Fruit fly (Drosophila melanogaster) whole organism, embryonic: ENCODE results near the gene Girdin.

Source experiments
- ATbp ChIP-seq: fragments of 200-800 bp; sonication (Bioruptor generic); optimal IDR thresholded peaks from 2 replicates; lab custom pipeline; 2017; ENCODE audit warnings: missing biosample characterization, mild to moderate bottlenecking, missing genetic modification characterization, missing genetic modification reagents
- Bdp1 ChIP-seq: fragments of 200-800 bp; sonication (Bioruptor generic); optimal IDR thresholded peaks from 3 replicates; lab custom pipeline; 2016; ENCODE audit warnings: missing biosample characterization, missing genetic modification characterization
- CG10431 ChIP-seq: fragments of 200-800 bp; sonication (Bioruptor generic); optimal IDR thresholded peaks from 3 replicates; lab custom pipeline; 2018; ENCODE audit warnings: missing biosample characterization, mild to moderate bottlenecking, missing genetic modification characterization
- CG11723 ChIP-seq: fragments of 200-800 bp; sonication (Bioruptor generic); optimal IDR thresholded peaks from 2 replicates; lab custom pipeline; 2017; ENCODE audit warnings: missing biosample characterization, mild to moderate bottlenecking, missing genetic modification characterization
- CG12299 ChIP-seq: fragments of 200-800 bp; sonication (Bioruptor generic); optimal IDR thresholded peaks from 2 replicates; lab custom pipeline; 2018; ENCODE audit warnings: missing biosample characterization, mild to moderate bottlenecking, missing genetic modification characterization
- CG12942 ChIP-seq: fragments of 200-800 bp; sonication (Bioruptor generic); optimal IDR thresholded peaks from 3 replicates; lab custom pipeline; 2016; ENCODE audit warnings: missing biosample characterization, missing genetic modification characterization
- CG13287 ChIP-seq: fragments of 200-800 bp; sonication (Bioruptor generic); IDR thresholded peaks from 2 replicates; pipeline ENCODE4 v1.3.6; 2022; ENCODE audit warnings: missing biosample characterization, missing genetic modification characterization; ENCODE audit not compliant: partially characterized antibody
- CG1647 ChIP-seq: fragments of 200-800 bp; sonication (Bioruptor generic); optimal IDR thresholded peaks from 3 replicates; lab custom pipeline; 2016; ENCODE audit warnings: missing biosample characterization, missing genetic modification characterization
- CG16815 ChIP-seq: fragments of 200-800 bp; sonication (Bioruptor generic); optimal IDR thresholded peaks from 3 replicates; lab custom pipeline; 2017; ENCODE audit warnings: missing biosample characterization, mild to moderate bottlenecking, missing genetic modification characterization
- CG17328 ChIP-seq: fragments of 200-800 bp; sonication (Bioruptor generic); IDR thresholded peaks from 2 replicates; pipeline ENCODE4 v1.3.6; 2022; ENCODE audit warnings: missing biosample characterization, missing genetic modification characterization
- CG17385 ChIP-seq: fragments of 200-800 bp; sonication (Bioruptor generic); optimal IDR thresholded peaks from 3 replicates; lab custom pipeline; 2018; ENCODE audit warnings: missing biosample characterization, mild to moderate bottlenecking, missing genetic modification characterization
- CG2129 ChIP-seq: fragments of 200-800 bp; sonication (Bioruptor generic); IDR thresholded peaks from 2 replicates; pipeline ENCODE4 v1.3.6; 2022; ENCODE audit warnings: missing biosample characterization, missing genetic modification characterization; ENCODE audit not compliant: partially characterized antibody
- CG2889 ChIP-seq: fragments of 200-800 bp; sonication (Bioruptor generic); IDR thresholded peaks from 3 replicates; pipeline ENCODE4 v1.3.6; 2022; ENCODE audit warnings: missing biosample characterization, missing genetic modification characterization
- CG31388 ChIP-seq: fragments of 200-800 bp; sonication (Bioruptor generic); optimal IDR thresholded peaks from 2 replicates; lab custom pipeline; 2016; ENCODE audit warnings: missing biosample characterization, missing genetic modification characterization
- CG4328 ChIP-seq: fragments of 200-800 bp; sonication (Bioruptor generic); optimal IDR thresholded peaks from 3 replicates; lab custom pipeline; 2017; ENCODE audit warnings: missing biosample characterization, missing genetic modification reagents, missing genetic modification characterization
- CG4404 ChIP-seq: fragments of 200-800 bp; sonication (Bioruptor generic); IDR thresholded peaks from 2 replicates; pipeline ENCODE4 v1.3.6; 2022; ENCODE audit warnings: missing biosample characterization, missing genetic modification characterization
- CG4617 ChIP-seq: fragments of 200-800 bp; sonication (Bioruptor generic); optimal IDR thresholded peaks from 3 replicates; lab custom pipeline; 2016; ENCODE audit warnings: missing biosample characterization, missing genetic modification characterization, borderline replicate concordance
- CG4707 ChIP-seq: fragments of 200-800 bp; sonication (Bioruptor generic); optimal IDR thresholded peaks from 2 replicates; lab custom pipeline; 2018; ENCODE audit warnings: missing biosample characterization, mild to moderate bottlenecking, missing genetic modification characterization, moderate library complexity
- CG7987 ChIP-seq: fragments of 200-800 bp; sonication (Bioruptor generic); optimal IDR thresholded peaks from 2 replicates; lab custom pipeline; 2018; ENCODE audit warnings: missing biosample characterization, mild to moderate bottlenecking, missing genetic modification characterization, moderate library complexity
- Dad ChIP-seq: fragments of 200-800 bp; sonication (Bioruptor generic); optimal IDR thresholded peaks from 3 replicates; lab custom pipeline; 2016; ENCODE audit warnings: missing biosample characterization, missing genetic modification characterization
- E2f1 ChIP-seq: fragments of 200-800 bp; sonication (Bioruptor generic); IDR thresholded peaks from 2 replicates; pipeline ENCODE4 v1.3.6; 2022; ENCODE audit warnings: missing biosample characterization, missing genetic modification characterization
- Fer1 ChIP-seq: fragments of 200-800 bp; sonication (Bioruptor generic); optimal IDR thresholded peaks from 2 replicates; lab custom pipeline; 2017; ENCODE audit warnings: missing biosample characterization, mild to moderate bottlenecking, missing genetic modification characterization
- Hr51 ChIP-seq, 2 experiments: fragments of 200-800 bp; sonication (Bioruptor generic); optimal IDR thresholded peaks; 2 replicates in 1 of 2; 3 replicates in 1 of 2; lab custom pipeline; 2016 to 2018; ENCODE audit warnings: missing biosample characterization in 2 of 2, missing genetic modification characterization in 2 of 2, mild to moderate bottlenecking in 1 of 2, moderate library complexity in 1 of 2
- Mad ChIP-seq: fragments of 200-800 bp; sonication (Bioruptor generic); optimal IDR thresholded peaks from 2 replicates; lab custom pipeline; 2016; ENCODE audit warnings: missing biosample characterization, missing genetic modification characterization
- Oli ChIP-seq: fragments of 200-800 bp; sonication (Bioruptor generic); optimal IDR thresholded peaks from 2 replicates; lab custom pipeline; 2018; ENCODE audit warnings: missing biosample characterization, mild to moderate bottlenecking, missing genetic modification characterization, moderate library complexity
- Poxn ChIP-seq: fragments of 200-800 bp; sonication (Bioruptor generic); IDR thresholded peaks from 2 replicates; pipeline ENCODE4 v1.3.6; 2022; ENCODE audit warnings: missing biosample characterization, missing genetic modification characterization
- Xbp1 ChIP-seq: fragments of 200-800 bp; sonication (Bioruptor generic); optimal IDR thresholded peaks from 3 replicates; lab custom pipeline; 2016; ENCODE audit warnings: missing biosample characterization, mild to moderate bottlenecking, missing genetic modification characterization
- ara ChIP-seq: fragments of 200-800 bp; sonication (Bioruptor generic); IDR thresholded peaks from 2 replicates; pipeline ENCODE4 v1.3.6; 2022; ENCODE audit warnings: missing biosample characterization, missing genetic modification characterization
- bab2 ChIP-seq: fragments of 200-800 bp; sonication (Bioruptor generic); optimal IDR thresholded peaks from 2 replicates; lab custom pipeline; 2016; ENCODE audit warnings: missing biosample characterization, missing genetic modification characterization
- cad ChIP-seq: fragments of >200 bp; optimal IDR thresholded peaks from 2 replicates; lab custom pipeline; 2017; ENCODE audit warnings: missing biosample characterization, missing genetic modification characterization
- crc ChIP-seq: fragments of 200-800 bp; sonication (Bioruptor generic); optimal IDR thresholded peaks from 2 replicates; lab custom pipeline; 2016; ENCODE audit warnings: missing biosample characterization, missing genetic modification characterization
- dimm ChIP-seq: fragments of 200-800 bp; sonication (Bioruptor generic); IDR thresholded peaks from 2 replicates; pipeline ENCODE4 v1.3.6; 2022; ENCODE audit warnings: missing biosample characterization, missing genetic modification characterization
- ewg ChIP-seq: fragments of 200-800 bp; sonication (Bioruptor generic); optimal IDR thresholded peaks from 3 replicates; lab custom pipeline; 2017; ENCODE audit warnings: mild to moderate bottlenecking, missing biosample characterization, missing genetic modification reagents, missing genetic modification characterization
- ftz-f1 ChIP-seq: fragments of 200-800 bp; sonication (Bioruptor generic); optimal IDR thresholded peaks from 2 replicates; lab custom pipeline; 2016; ENCODE audit warnings: missing biosample characterization, missing genetic modification characterization
- gro ChIP-seq: fragments of 200-800 bp; sonication (Bioruptor generic); optimal IDR thresholded peaks from 2 replicates; lab custom pipeline; 2016; ENCODE audit warnings: missing biosample characterization, missing genetic modification characterization
- knrl ChIP-seq: fragments of 200-800 bp; sonication (Bioruptor generic); IDR thresholded peaks from 3 replicates; pipeline ENCODE4 v1.3.6; 2022; ENCODE audit warnings: missing biosample characterization, missing genetic modification characterization; ENCODE audit not compliant: partially characterized antibody
- lmd ChIP-seq: fragments of 200-800 bp; sonication (Bioruptor generic); IDR thresholded peaks from 2 replicates; pipeline ENCODE4 v1.3.6; 2022; ENCODE audit warnings: missing biosample characterization, missing genetic modification characterization
- lola ChIP-seq, 3 experiments: fragments of >200 bp in 2 of 3; fragments of 200-800 bp in 1 of 3; sonication (Bioruptor generic) in 1 of 3; optimal IDR thresholded peaks; 2 replicates each; lab custom pipeline; 2017 to 2019; ENCODE audit warnings: missing biosample characterization in 3 of 3, missing genetic modification characterization in 3 of 3, mild to moderate bottlenecking in 1 of 3, moderate library complexity in 1 of 3
- onecut ChIP-seq: fragments of 200-800 bp; sonication (Bioruptor generic); IDR thresholded peaks from 2 replicates; pipeline ENCODE4 v1.3.6; 2022; ENCODE audit warnings: missing biosample characterization, missing genetic modification characterization
- peb ChIP-seq: fragments of 200-800 bp; sonication (Bioruptor generic); IDR thresholded peaks from 2 replicates; pipeline ENCODE4 v1.3.6; 2022; ENCODE audit warnings: missing biosample characterization, missing genetic modification characterization
- pum ChIP-seq: fragments of 200-800 bp; sonication (Bioruptor generic); optimal IDR thresholded peaks from 2 replicates; lab custom pipeline; 2016; ENCODE audit warnings: missing biosample characterization, missing genetic modification characterization
- pzg ChIP-seq: fragments of 200-800 bp; sonication (Bioruptor generic); optimal IDR thresholded peaks from 3 replicates; lab custom pipeline; 2018; ENCODE audit warnings: missing biosample characterization, mild to moderate bottlenecking, missing genetic modification characterization, moderate library complexity
- sens ChIP-seq: fragments of 200-800 bp; sonication (Bioruptor generic); peaks from one replicate; lab custom pipeline; 2016; ENCODE audit warnings: missing biosample characterization, missing genetic modification characterization
- tgo ChIP-seq: fragments of 200-800 bp; sonication (Bioruptor generic); IDR thresholded peaks from 3 replicates; pipeline ENCODE4 v1.3.6; 2022; ENCODE audit warnings: missing biosample characterization, missing genetic modification characterization
- tin ChIP-seq: fragments of 200-800 bp; sonication (Bioruptor generic); optimal IDR thresholded peaks from 3 replicates; lab custom pipeline; 2016; ENCODE audit warnings: missing biosample characterization, missing genetic modification characterization
- usp ChIP-seq: fragments of >200 bp; optimal IDR thresholded peaks from 2 replicates; lab custom pipeline; 2017; ENCODE audit warnings: missing biosample characterization, missing genetic modification characterization
- zen ChIP-seq: fragments of 200-800 bp; sonication (Bioruptor generic); optimal IDR thresholded peaks from 3 replicates; lab custom pipeline; 2018; ENCODE audit warnings: missing biosample characterization, mild to moderate bottlenecking, missing genetic modification characterization, moderate library complexity
- zf30C ChIP-seq: fragments of 200-800 bp; sonication (Bioruptor generic); optimal IDR thresholded peaks from 3 replicates; lab custom pipeline; 2018; ENCODE audit warnings: missing biosample characterization, mild to moderate bottlenecking, missing genetic modification characterization
- zfh1 ChIP-seq: fragments of 200-800 bp; sonication (Bioruptor generic); IDR thresholded peaks from 3 replicates; pipeline ENCODE4 v1.3.6; 2022; ENCODE audit warnings: missing biosample characterization, missing genetic modification characterization

Gene Girdin

dm6 chr3L:3224740-3225719 is 46.3 kb downstream of the Girdin start, which contains the start of gene Larp4B (continued):
- no peak for TF ChIP-seq peb (GFP tag; lab: Robert Waterston, UW)
- TF ChIP-seq bab2 = no peak
- no peak for TF ChIP-seq pum (GFP tag; lab: Kevin White, UChicago)
- TF ChIP-seq cad (GFP tag; lab: Kevin White, UChicago) = no peak
- TF ChIP-seq CG2129 = peak; percentile 53
- TF ChIP-seq CG17385 (GFP tag; lab: Kevin White, UChicago) = no peak
- no peak for TF ChIP-seq tgo (GFP tag; lab: Robert Waterston, UW)
- no peak for TF ChIP-seq ftz-f1 (GFP tag; lab: Kevin White, UChicago)
- TF ChIP-seq Oli (tag; lab: Kevin White, UChicago) = no peak
- no peak for TF ChIP-seq crc (GFP tag; lab: Kevin White, UChicago)
- no peak for TF ChIP-seq CG16815 (GFP tag; lab: Kevin White, UChicago)
- no peak for TF ChIP-seq CG4404 (GFP tag; lab: Robert Waterston, UW)
- TF ChIP-seq Xbp1 (GFP tag; lab: Kevin White, UChicago) = peak; percentile 21
- TF ChIP-seq CG4617 (GFP tag; lab: Kevin White, UChicago) = peak; percentile 89
- TF ChIP-seq CG2889 (GFP tag; lab: Robert Waterston, UW) = no peak
- TF ChIP-seq lola (GFP tag; optimal IDR thresholded peaks at IDR 0.05; lab: Kevin White, UChicago) = no peak
- TF ChIP-seq zf30C (GFP tag; lab: Kevin White, UChicago) = no peak
- TF ChIP-seq CG31388 = no peak
- TF ChIP-seq zen (tag; lab: Kevin White, UChicago) = peak; percentile 27
- TF ChIP-seq Bdp1 (GFP tag; lab: Kevin White, UChicago) = no peak
- TF ChIP-seq E2f1 (GFP tag; lab: Robert Waterston, UW) = no peak
- no peak for TF ChIP-seq ara (GFP tag; lab: Robert Waterston, UW)
- no peak for TF ChIP-seq ewg (GFP tag; lab: Kevin White, UChicago)
- 0 out of 3 replicates have a peak, but pooled peaks have one; percentile 37 for TF ChIP-seq zfh1 (GFP tag; lab: Robert Waterston, UW)
- no peak for TF ChIP-seq Mad (GFP tag; lab: Kevin White, UChicago)
- TF ChIP-seq Dad (GFP tag; lab: Kevin White, UChicago) = no peak
- TF ChIP-seq lmd (GFP tag; lab: Robert Waterston, UW) = no peak
- TF ChIP-seq dimm = no peak
- TF ChIP-seq CG7987 (GFP tag; lab: Kevin White, UChicago) = peak; percentile 23
- TF ChIP-seq CG12942 (GFP tag; lab: Kevin White, UChicago) = no peak
- no peak for TF ChIP-seq CG11723 (GFP tag; lab: Kevin White, UChicago)
- TF ChIP-seq Hr51 (GFP tag; optimal IDR thresholded peaks at IDR 0.05; lab: Kevin White, UChicago) = no peak
- no peak for TF ChIP-seq CG10431
- TF ChIP-seq Poxn (GFP tag; lab: Robert Waterston, UW) = no peak
- TF ChIP-seq CG1647 (GFP tag; lab: Kevin White, UChicago) = no peak
- TF ChIP-seq ATbp (GFP tag; lab: Kevin White, UChicago) = no peak
- TF ChIP-seq pzg = peak; percentile 89
- TF ChIP-seq tin (GFP tag; lab: Kevin White, UChicago) = no peak
- TF ChIP-seq CG13287 (GFP tag; lab: Robert Waterston, UW) = peak; percentile 72
- no peak for TF ChIP-seq usp (GFP tag; lab: Kevin White, UChicago)
- TF ChIP-seq Fer1 = no peak
- TF ChIP-seq CG4707 (GFP tag; lab: Kevin White, UChicago) = no peak
- peak; percentile 76 for TF ChIP-seq knrl
- peak; percentile 45 for TF ChIP-seq gro
- TF ChIP-seq CG4328 (GFP tag; lab: Kevin White, UChicago) = no peak
- peak; percentile 80 for TF ChIP-seq sens (GFP tag; lab: Kevin White, UChicago)
- no peak for TF ChIP-seq CG12299
- TF ChIP-seq onecut (GFP tag; lab: Robert Waterston, UW) = no peak
- TF ChIP-seq CG17328 (GFP tag; lab: Robert Waterston, UW) = no peak
